Worm (Caenorhabditis elegans) whole organism, L2 larva: Measurements from ENCODE around the gene him-14.
A peak's percentile ranks its signal among the peaks of the same experiment; 100 is the strongest.

Source experiments
- F13H6.1 ChIP-seq: sonication (generic microtip); optimal IDR thresholded peaks from 2 replicates; lab custom pipeline; 2016; ENCODE audit warnings: missing genetic modification characterization, missing compliant biosample characterization
- Y55F3AM.14 ChIP-seq: fragments of 200-800 bp; sonication (Bioruptor generic); optimal IDR thresholded peaks from 2 replicates; lab custom pipeline; 2018; ENCODE audit warnings: mild to moderate bottlenecking, missing genetic modification characterization, missing compliant biosample characterization
- ZK546.5 ChIP-seq: sonication (generic microtip); optimal IDR thresholded peaks from 2 replicates; lab custom pipeline; 2017; ENCODE audit warnings: missing biosample characterization, missing genetic modification characterization
- aly-2 ChIP-seq: fragments of 150-350 bp; optimal IDR thresholded peaks from 2 replicates; lab custom pipeline; 2014; ENCODE audit warnings: missing biosample characterization, missing genetic modification characterization
- ama-1 ChIP-seq: fragments of 150-350 bp; optimal IDR thresholded peaks from 2 replicates; lab custom pipeline; 2018; ENCODE audit warnings: inconsistent platforms
- blmp-1 ChIP-seq: sonication (generic microtip); optimal IDR thresholded peaks from 2 replicates; lab custom pipeline; 2017; ENCODE audit warnings: missing genetic modification characterization, mild to moderate bottlenecking, missing compliant biosample characterization, antibody characterized with exemption, moderate library complexity; ENCODE audit not compliant: insufficient read depth
- crh-2 ChIP-seq: sonication (generic microtip); optimal IDR thresholded peaks from 2 replicates; lab custom pipeline; 2017; ENCODE audit warnings: missing biosample characterization, missing genetic modification characterization
- dmd-4 ChIP-seq: sonication (generic microtip); optimal IDR thresholded peaks from 2 replicates; lab custom pipeline; 2017; ENCODE audit warnings: missing biosample characterization, missing genetic modification characterization
- egl-27 ChIP-seq: sonication (generic microtip); optimal IDR thresholded peaks from 3 replicates; lab custom pipeline; 2017; ENCODE audit warnings: missing biosample characterization, missing genetic modification reagents, missing genetic modification characterization
- elt-1 ChIP-seq: fragments of 150-350 bp; optimal IDR thresholded peaks from 2 replicates; lab custom pipeline; 2014; ENCODE audit warnings: missing biosample characterization, missing genetic modification characterization
- fos-1 ChIP-seq: fragments of 150-350 bp; optimal IDR thresholded peaks from 2 replicates; lab custom pipeline; 2014; ENCODE audit warnings: missing biosample characterization, missing genetic modification characterization
- gmeb-1 ChIP-seq: fragments of 150-350 bp; optimal IDR thresholded peaks from 2 replicates; lab custom pipeline; 2014; ENCODE audit warnings: missing biosample characterization, missing genetic modification characterization
- lin-13 ChIP-seq: fragments of 150-350 bp; optimal IDR thresholded peaks from 2 replicates; lab custom pipeline; 2014; ENCODE audit warnings: missing biosample characterization, missing genetic modification reagents, missing genetic modification characterization
- lin-39 ChIP-seq: fragments of 150-350 bp; optimal IDR thresholded peaks from 2 replicates; lab custom pipeline; 2014; ENCODE audit warnings: missing biosample characterization, missing genetic modification reagents, missing genetic modification characterization
- lsy-2 ChIP-seq, 2 experiments: fragments of 150-350 bp in 1 of 2; sonication (generic microtip) in 1 of 2; optimal IDR thresholded peaks; 2 replicates each; lab custom pipeline; 2014 to 2017; ENCODE audit warnings: missing biosample characterization in 2 of 2, missing genetic modification characterization in 2 of 2
- mab-5 ChIP-seq: fragments of 150-350 bp; optimal IDR thresholded peaks from 2 replicates; lab custom pipeline; 2014; ENCODE audit warnings: missing biosample characterization, missing genetic modification characterization
- mbf-1 ChIP-seq: sonication (generic microtip); optimal IDR thresholded peaks from 2 replicates; lab custom pipeline; 2017; ENCODE audit warnings: missing biosample characterization, missing genetic modification characterization
- mdl-1 ChIP-seq, 2 experiments: fragments of 150-350 bp in 1 of 2; sonication (generic microtip) in 1 of 2; optimal IDR thresholded peaks; 2 replicates each; lab custom pipeline; 2017; ENCODE audit warnings: missing biosample characterization in 2 of 2, missing genetic modification characterization in 2 of 2
- nhr-11 ChIP-seq: fragments of 150-350 bp; optimal IDR thresholded peaks from 2 replicates; lab custom pipeline; 2014; ENCODE audit warnings: missing biosample characterization, missing genetic modification characterization
- nhr-129 ChIP-seq: fragments of 150-350 bp; optimal IDR thresholded peaks from 2 replicates; lab custom pipeline; 2014; ENCODE audit warnings: missing biosample characterization, missing genetic modification characterization
- nhr-21 ChIP-seq: fragments of 150-350 bp; optimal IDR thresholded peaks from 2 replicates; lab custom pipeline; 2014; ENCODE audit warnings: missing biosample characterization, missing genetic modification characterization
- nhr-237 ChIP-seq: fragments of 150-350 bp; optimal IDR thresholded peaks from 2 replicates; lab custom pipeline; 2014; ENCODE audit warnings: missing biosample characterization, missing genetic modification characterization
- nhr-25 ChIP-seq: fragments of 150-350 bp; sonication (generic microtip); optimal IDR thresholded peaks from 3 replicates; lab custom pipeline; 2014; ENCODE audit warnings: missing biosample characterization, missing genetic modification characterization
- nhr-6 ChIP-seq: fragments of 150-350 bp; optimal IDR thresholded peaks from 2 replicates; lab custom pipeline; 2014; ENCODE audit warnings: missing biosample characterization, missing genetic modification characterization
- peb-1 ChIP-seq: fragments of 150-350 bp; optimal IDR thresholded peaks from 2 replicates; lab custom pipeline; 2014; ENCODE audit warnings: missing biosample characterization, missing genetic modification characterization
- skn-1 ChIP-seq: sonication (generic microtip); optimal IDR thresholded peaks from 2 replicates; lab custom pipeline; 2017; ENCODE audit warnings: missing biosample characterization, missing genetic modification characterization
- sma-3 ChIP-seq: sonication (generic microtip); optimal IDR thresholded peaks from 2 replicates; lab custom pipeline; 2016; ENCODE audit warnings: missing genetic modification reagents, missing genetic modification characterization, missing compliant biosample characterization
- sma-9 ChIP-seq, 2 experiments: fragments of 150-350 bp in 1 of 2; sonication (generic microtip) in 1 of 2; optimal IDR thresholded peaks; 2 replicates each; lab custom pipeline; 2014 to 2016; ENCODE audit warnings: missing genetic modification characterization in 2 of 2, mild to moderate bottlenecking in 1 of 2, missing biosample characterization in 1 of 2, missing compliant biosample characterization in 1 of 2, missing genetic modification reagents in 1 of 2, moderate library complexity in 1 of 2
- unc-39 ChIP-seq: fragments of 150-350 bp; optimal IDR thresholded peaks from 2 replicates; lab custom pipeline; 2014; ENCODE audit warnings: missing biosample characterization, missing genetic modification characterization
- unc-55 ChIP-seq: fragments of 150-350 bp; sonication (generic microtip); optimal IDR thresholded peaks from 3 replicates; lab custom pipeline; 2014; ENCODE audit warnings: missing biosample characterization, missing genetic modification reagents, missing genetic modification characterization
- zag-1 ChIP-seq: fragments of 150-350 bp; optimal IDR thresholded peaks from 2 replicates; lab custom pipeline; 2014; ENCODE audit warnings: missing biosample characterization, missing genetic modification characterization
- ztf-1 ChIP-seq: fragments of 200-800 bp; sonication (Bioruptor generic); conservative IDR thresholded peaks from 2 replicates; pipeline ENCODE4 v1.3.6; 2022; ENCODE audit warnings: missing genetic modification characterization, missing compliant biosample characterization
- ztf-4 ChIP-seq: fragments of 150-350 bp; optimal IDR thresholded peaks from 2 replicates; lab custom pipeline; 2014; ENCODE audit warnings: missing biosample characterization, missing genetic modification characterization

The him-14 gene

ce11 chrII:7059274-7059757 lies 10.4 kb downstream of the him-14 start:
- TF ChIP-seq ama-1 = no peak
- TF ChIP-seq crh-2 (tag; lab: Kevin White, UChicago) = peak; percentile 85
- TF ChIP-seq unc-39 (tag; lab: Kevin White, UChicago) = no peak
- TF ChIP-seq skn-1 (tag; lab: Kevin White, UChicago) = peak; percentile 89
- TF ChIP-seq mdl-1 (tag; optimal IDR thresholded peaks at IDR 0.05; lab: Kevin White, UChicago) = peak in 1 of 2 experiments; percentile 48
- TF ChIP-seq fos-1 (tag; lab: Kevin White, UChicago) = peak; percentile 83
- peak; percentile 48 for TF ChIP-seq nhr-25 (tag; lab: Kevin White, UChicago)
- peak; percentile 95 for TF ChIP-seq sma-9 (GFP tag; optimal IDR thresholded peaks at IDR 0.05; lab: Kevin White, UChicago)
- no peak for TF ChIP-seq sma-9 (tag; optimal IDR thresholded peaks at IDR 0.05; lab: Kevin White, UChicago)
- peak; percentile 11 for TF ChIP-seq lin-13
- peak; percentile 79 for TF ChIP-seq blmp-1
- no peak for TF ChIP-seq ztf-1
- peak; percentile 62 for TF ChIP-seq nhr-21
- TF ChIP-seq nhr-11 (tag; lab: Kevin White, UChicago) = no peak
- TF ChIP-seq F13H6.1 (tag; lab: Kevin White, UChicago) = peak; percentile 72
- peak; percentile 73 for TF ChIP-seq nhr-6 (tag; lab: Kevin White, UChicago)
- TF ChIP-seq gmeb-1 (tag; lab: Kevin White, UChicago) = peak; percentile 38
- TF ChIP-seq mab-5 (tag; lab: Kevin White, UChicago) = peak; percentile 3
- TF ChIP-seq ztf-4 (tag; lab: Kevin White, UChicago) = peak; percentile 36
- TF ChIP-seq lsy-2 (tag; optimal IDR thresholded peaks at IDR 0.05; lab: Kevin White, UChicago) = peak in 1 of 2 experiments; percentile 58
- TF ChIP-seq mbf-1 = no peak
- TF ChIP-seq elt-1 = no peak
- TF ChIP-seq aly-2 (tag; lab: Kevin White, UChicago) = no peak
- TF ChIP-seq dmd-4 (tag; lab: Kevin White, UChicago) = no peak
- no peak for TF ChIP-seq peb-1 (tag; lab: Kevin White, UChicago)
- peak; percentile 20 for TF ChIP-seq egl-27 (tag; lab: Kevin White, UChicago)
- TF ChIP-seq nhr-129 (tag; lab: Kevin White, UChicago) = peak; percentile 84
- peak; percentile 53 for TF ChIP-seq sma-3
- TF ChIP-seq, all 48 proteins: peak for 18

ce11 chrII:7057860-7058259 lies 11.9 kb downstream of the him-14 start, which contains the start of gene cth-2:
Gene cth-2, minus strand, starts transcription at chrII:7057960.
- TF ChIP-seq ZK546.5 (tag; lab: Kevin White, UChicago) = no peak
- TF ChIP-seq nhr-21 = no peak
- peak; percentile 13 for TF ChIP-seq nhr-25 (tag; lab: Kevin White, UChicago)
- TF ChIP-seq, all 48 proteins: peak for 1

DNA sequence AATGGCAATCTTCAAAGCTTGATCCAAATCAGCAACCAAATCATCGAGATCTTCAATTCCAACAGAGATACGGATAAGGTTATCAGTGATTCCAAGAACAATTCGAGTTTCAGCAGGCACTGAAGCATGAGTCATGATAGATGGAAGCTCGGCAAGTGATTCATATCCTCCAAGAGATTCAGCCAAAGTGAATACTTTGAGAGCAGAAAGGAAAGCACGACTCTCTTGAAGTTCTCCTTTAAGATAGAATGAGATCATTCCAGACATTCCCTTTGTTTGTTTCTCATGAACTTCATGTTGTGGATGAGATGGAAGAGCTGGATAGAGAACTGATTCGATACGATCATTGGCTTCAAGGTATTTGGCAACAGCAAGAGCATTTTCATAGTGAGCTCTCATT lies 13.4 kb downstream of the him-14 start:
- peak; percentile 2 for TF ChIP-seq sma-9 (GFP tag; optimal IDR thresholded peaks at IDR 0.05; lab: Kevin White, UChicago)
- TF ChIP-seq sma-9 (tag; optimal IDR thresholded peaks at IDR 0.05; lab: Kevin White, UChicago) = no peak
- TF ChIP-seq elt-1 = no peak

DNA sequence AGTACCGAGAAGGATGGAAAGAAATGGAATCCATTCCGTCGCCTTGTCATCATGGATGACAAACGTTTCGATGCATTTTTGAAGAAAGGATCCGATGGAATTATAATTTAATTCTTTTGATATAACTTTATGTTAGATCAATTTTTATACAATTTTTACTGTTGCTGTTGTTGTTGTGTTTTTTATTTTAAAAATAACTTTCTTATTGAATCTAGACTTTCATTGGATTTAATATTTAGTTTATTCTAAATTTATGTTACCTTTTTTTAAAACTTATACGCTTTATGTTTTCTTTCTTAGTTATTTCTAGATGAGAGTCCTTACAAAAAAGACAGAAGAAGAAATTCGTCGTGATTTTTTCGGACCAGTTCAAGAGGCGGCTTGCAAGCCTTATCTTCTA lies 14.8 kb downstream of the him-14 start, which contains the start of gene ZK1127.3:
ZK1127.3 (plus strand) TSS at position 301 of the 400 bp plus-strand sequence.
- TF ChIP-seq crh-2 (tag; lab: Kevin White, UChicago) = no peak

DNA sequence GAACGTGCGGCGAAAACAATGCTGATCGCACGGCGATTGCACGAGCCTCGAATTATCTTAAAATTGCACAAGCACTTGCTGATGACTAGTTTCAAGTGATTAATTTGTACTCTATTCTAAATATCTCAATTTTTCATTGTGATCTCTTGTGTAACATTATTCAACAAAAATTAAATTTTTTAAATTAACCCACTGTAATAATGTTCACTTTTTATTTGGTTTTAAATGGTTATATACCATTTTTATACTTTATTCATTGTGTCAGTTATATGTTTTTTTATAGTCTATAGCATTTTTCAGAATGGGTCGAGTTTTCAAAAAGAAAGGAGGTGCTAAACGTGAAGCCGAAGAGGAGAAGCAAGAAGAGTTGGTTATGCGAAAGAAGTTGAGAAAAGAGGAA lies 16.1 kb downstream of the him-14 start, which contains the start of gene ZK1127.4:
ZK1127.4 (plus strand) TSS at position 301 of the 400 bp plus-strand sequence.
- TF ChIP-seq nhr-237 (tag; lab: Kevin White, UChicago) (no peak), nhr-11 (tag; lab: Kevin White, UChicago) (no peak), peb-1 (tag; lab: Kevin White, UChicago) (no peak), mdl-1 (tag; optimal IDR thresholded peaks at IDR 0.05; lab: Kevin White, UChicago) (no peak), ztf-4 (tag; lab: Kevin White, UChicago) (no peak), lin-13 (no peak), crh-2 (tag; lab: Kevin White, UChicago) (no peak), lin-39 (tag; lab: Kevin White, UChicago) (no peak), Y55F3AM.14 (GFP tag; lab: Kevin White, UChicago) (no peak), zag-1 (tag; lab: Kevin White, UChicago) (no peak), unc-55 (GFP tag; lab: Kevin White, UChicago) (no peak), sma-9 (GFP tag; optimal IDR thresholded peaks at IDR 0.05; lab: Kevin White, UChicago) (no peak), sma-9 (tag; optimal IDR thresholded peaks at IDR 0.05; lab: Kevin White, UChicago) (no peak)
